Fruit fly (Drosophila melanogaster): ENCODE data around the gene IP3K2.

The IP3K2 gene

dm6 chrX:13285749-13286336 lies 17.6 kb upstream of the IP3K2 start (continued):
- peak; percentile 65; the same call in 1 of the 2 replicates for TF ChIP-seq unc-4 (GFP tag; IDR thresholded peaks at IDR 0.05; ENCODE audit: partially characterized antibody)
- peak; percentile 19 for TF ChIP-seq CG8290 (GFP tag; optimal IDR thresholded peaks at IDR 0.05)
- TF ChIP-seq CG8290 (tag; optimal IDR thresholded peaks at IDR 0.05): peak in 1 of 2 experiments; percentile 66
- TF ChIP-seq CG15073 (GFP tag; optimal IDR thresholded peaks at IDR 0.05): no peak
- no peak for TF ChIP-seq bigmax (GFP tag; optimal IDR thresholded peaks at IDR 0.05)
- no peak for TF ChIP-seq CG1603 (tag; optimal IDR thresholded peaks at IDR 0.05)
- no peak for TF ChIP-seq pnt (GFP tag; optimal IDR thresholded peaks at IDR 0.05)
- peak; percentile 75; the same call in 2 of the 3 replicates for TF ChIP-seq CG34224 (GFP tag; IDR thresholded peaks at IDR 0.05; ENCODE audit: partially characterized antibody)
- TF ChIP-seq pzg (GFP tag; optimal IDR thresholded peaks at IDR 0.05): peak; percentile 24
- TF ChIP-seq Rx (GFP tag; IDR thresholded peaks at IDR 0.05): no peak
- peak; percentile 24 for TF ChIP-seq MESR4 (GFP tag; optimal IDR thresholded peaks at IDR 0.05)
- no peak for TF ChIP-seq CG9437 (GFP tag; optimal IDR thresholded peaks at IDR 0.05)
- TF ChIP-seq sna (GFP tag; IDR thresholded peaks at IDR 0.05; ENCODE audit: partially characterized antibody): 0 out of 2 replicates have a peak, but pooled peaks have one; percentile 41
- TF ChIP-seq MBD-R2 (GFP tag; IDR thresholded peaks at IDR 0.05): peak; percentile 26; the same call in 1 of the 2 replicates
- no peak for TF ChIP-seq hbn (GFP tag; IDR thresholded peaks at IDR 0.05; ENCODE audit: partially characterized antibody)
- no peak for TF ChIP-seq CG6175 (GFP tag; IDR thresholded peaks at IDR 0.05)
- no peak for TF ChIP-seq pum (GFP tag; optimal IDR thresholded peaks at IDR 0.05)
- peak; percentile 12 for TF ChIP-seq dmrt11E (tag; optimal IDR thresholded peaks at IDR 0.05)
- TF ChIP-seq CkIIα-i1 (GFP tag; IDR thresholded peaks at IDR 0.05): no peak
- TF ChIP-seq lola (GFP tag; optimal IDR thresholded peaks at IDR 0.05): peak in 1 of 3 experiments; percentile 11
- no peak for TF ChIP-seq CG17385 (GFP tag; optimal IDR thresholded peaks at IDR 0.05)
- TF ChIP-seq tio (GFP tag; optimal IDR thresholded peaks at IDR 0.05): no peak
- TF ChIP-seq vnd (GFP tag; IDR thresholded peaks at IDR 0.05; ENCODE audit: partially characterized antibody): peak; percentile 37; the same call in 1 of the 3 replicates
- peak; percentile 83 for TF ChIP-seq crol (GFP tag; IDR thresholded peaks at IDR 0.05)
- TF ChIP-seq CG12659 (GFP tag; optimal IDR thresholded peaks at IDR 0.05): peak; percentile 42
- TF ChIP-seq CG1647 (GFP tag; optimal IDR thresholded peaks at IDR 0.05): no peak
- TF ChIP-seq eve (GFP tag; optimal IDR thresholded peaks at IDR 0.05): no peak
- no peak for TF ChIP-seq lov (optimal IDR thresholded peaks at IDR 0.05)
- TF ChIP-seq lov (GFP tag; IDR thresholded peaks at IDR 0.05): no peak
- TF ChIP-seq CG13287 (GFP tag; IDR thresholded peaks at IDR 0.05; ENCODE audit: partially characterized antibody): peak; percentile 74
- peak; percentile 21 for TF ChIP-seq nmo (GFP tag; optimal IDR thresholded peaks at IDR 0.05)
- TF ChIP-seq CG9727 (GFP tag; optimal IDR thresholded peaks at IDR 0.05): peak; percentile 15
- TF ChIP-seq CG11085 (GFP tag; IDR thresholded peaks at IDR 0.05): no peak
- no peak for TF ChIP-seq rib (GFP tag; IDR thresholded peaks at IDR 0.05)
- peak; percentile 53 for TF ChIP-seq CG2116 (GFP tag; optimal IDR thresholded peaks at IDR 0.05)
- TF ChIP-seq Sox102F (GFP tag; optimal IDR thresholded peaks at IDR 0.05): no peak
- TF ChIP-seq CG13775 (GFP tag; optimal IDR thresholded peaks at IDR 0.05): no peak
- peak; percentile 60; the same call in 1 of the 3 replicates for TF ChIP-seq zen2 (GFP tag; IDR thresholded peaks at IDR 0.05; ENCODE audit: partially characterized antibody)
- TF ChIP-seq knrl (GFP tag; IDR thresholded peaks at IDR 0.05; ENCODE audit: partially characterized antibody): peak; percentile 58; the same call in 2 of the 3 replicates

dm6 chrX:13287854-13288376 lies 15.5 kb upstream of the IP3K2 start, which contains the start of gene Remo:
Gene Remo, plus strand, starts transcription at chrX:13288051.
- TF ChIP-seq Dad (GFP tag; optimal IDR thresholded peaks at IDR 0.05) (no peak), caup (GFP tag; optimal IDR thresholded peaks at IDR 0.05; ENCODE audit: severe bottlenecking) (no peak), mam (GFP tag; optimal IDR thresholded peaks at IDR 0.05) (no peak), Tbp (GFP tag; optimal IDR thresholded peaks at IDR 0.05) (no peak), sisA (GFP tag; IDR thresholded peaks at IDR 0.05) (no peak), CG11456 (GFP tag; IDR thresholded peaks at IDR 0.05) (no peak), pita (GFP tag; optimal IDR thresholded peaks at IDR 0.05) (peak; percentile 78), CG17568 (GFP tag; optimal IDR thresholded peaks at IDR 0.05) (no peak), usp (GFP tag; optimal IDR thresholded peaks at IDR 0.05) (no peak), zfh1 (GFP tag; IDR thresholded peaks at IDR 0.05) (no peak), Xbp1 (GFP tag; optimal IDR thresholded peaks at IDR 0.05) (no peak), CG4404 (GFP tag; IDR thresholded peaks at IDR 0.05) (no peak), rib (GFP tag; IDR thresholded peaks at IDR 0.05) (no peak), hth (optimal IDR thresholded peaks at IDR 0.05) (no peak)

Measured in whole organism, embryonic.